Worm (Caenorhabditis elegans) whole organism, midembryonic: Measurements from ENCODE around the gene Y57G11B.5.

Experiments
- T22C8.4 ChIP-seq: fragments of 200-800 bp; sonication (Bioruptor generic); IDR thresholded peaks from 2 replicates; pipeline ENCODE4 v1.3.6; 2022; ENCODE audit warnings: missing genetic modification characterization, missing compliant biosample characterization
- flt-1 ChIP-seq: fragments of 200-800 bp; sonication (Bioruptor generic); IDR thresholded peaks from 2 replicates; pipeline ENCODE4 v1.3.6; 2022; ENCODE audit warnings: missing genetic modification characterization, missing compliant biosample characterization
- med-1 ChIP-seq: sonication (generic microtip); optimal IDR thresholded peaks from 2 replicates; lab custom pipeline; 2017; ENCODE audit warnings: missing genetic modification characterization, mild to moderate bottlenecking, missing compliant biosample characterization, antibody characterized with exemption, missing genetic modification reagents; ENCODE audit not compliant: insufficient read depth
- tab-1 ChIP-seq: fragments of 200-800 bp; sonication (Bioruptor generic); IDR thresholded peaks from 2 replicates; pipeline ENCODE4 v1.3.6; 2022; ENCODE audit warnings: missing genetic modification characterization, missing compliant biosample characterization
- ztf-23 ChIP-seq: fragments of 200-800 bp; sonication (Bioruptor generic); IDR thresholded peaks from 2 replicates; pipeline ENCODE4 v1.3.6; 2022; ENCODE audit warnings: missing genetic modification reagents, missing genetic modification characterization, missing compliant biosample characterization

ce11 chrIV:14532366-14532765, 42.3 kb upstream of the Y57G11B.5 start:
- TF ChIP-seq T22C8.4, result no peak
- no peak for TF ChIP-seq ztf-23 (GFP tag; lab: Robert Waterston, UW)
- TF ChIP-seq med-1 (GFP tag; lab: Kevin White, UChicago), result no peak
- TF ChIP-seq tab-1 (GFP tag; lab: Robert Waterston, UW), result no peak
- TF ChIP-seq flt-1 (GFP tag; lab: Robert Waterston, UW), result no peak
